Worm (Caenorhabditis elegans): ENCODE data around the gene hlh-33.
A peak's percentile ranks its signal among the peaks of the same experiment; 100 is the strongest.

hlh-33 gene

ce11 chrIII:1859532-1859931, 4.3 kb downstream of the hlh-33 start, which contains the start of gene ddp-1 (continued):
- TF ChIP-seq ama-1 (optimal IDR thresholded peaks at IDR 0.05), result peak; percentile 91
- peak; percentile 71 for TF ChIP-seq nhr-237 (tag; optimal IDR thresholded peaks at IDR 0.05)
- no peak for TF ChIP-seq hlh-17 (GFP tag; optimal IDR thresholded peaks at IDR 0.05; ENCODE audit: borderline replicate concordance)
- peak; percentile 96 for TF ChIP-seq swsn-7 (tag; optimal IDR thresholded peaks at IDR 0.05)
- peak; percentile 99 to 100 (median 100) for TF ChIP-seq dpl-1 (GFP tag; optimal IDR thresholded peaks at IDR 0.05)
- TF ChIP-seq lin-39 (tag; optimal IDR thresholded peaks at IDR 0.05), result peak; percentile 98
- no peak for TF ChIP-seq unc-62 (GFP tag; optimal IDR thresholded peaks at IDR 0.05)
- peak; percentile 96 to 97 for TF ChIP-seq lsy-2 (tag; optimal IDR thresholded peaks at IDR 0.05)
- peak; percentile 95 for TF ChIP-seq isw-1 (GFP tag; IDR thresholded peaks at IDR 0.05)
- peak; percentile 99 to 100 for TF ChIP-seq lin-35 (GFP tag; optimal IDR thresholded peaks at IDR 0.05)
- TF ChIP-seq F16B12.6 (tag; optimal IDR thresholded peaks at IDR 0.05), result peak; percentile 75
- TF ChIP-seq C16A3.4 (tag; optimal IDR thresholded peaks at IDR 0.05), result peak; percentile 97
- peak; percentile 51 for TF ChIP-seq nhr-12 (tag; optimal IDR thresholded peaks at IDR 0.05)
- peak; percentile 93 for TF ChIP-seq egl-13 (tag; optimal IDR thresholded peaks at IDR 0.05)
- TF ChIP-seq pag-3 (tag; optimal IDR thresholded peaks at IDR 0.05; ENCODE audit: borderline replicate concordance, insufficient read depth), result peak; percentile 70
- TF ChIP-seq blmp-1 (tag; optimal IDR thresholded peaks at IDR 0.05), result peak; percentile 81
- TF ChIP-seq jun-1 (tag; optimal IDR thresholded peaks at IDR 0.05), result peak; percentile 93
- peak; percentile 71 for TF ChIP-seq C34B4.2 (tag; optimal IDR thresholded peaks at IDR 0.05)
- peak; percentile 69 for TF ChIP-seq mef-2 (tag; optimal IDR thresholded peaks at IDR 0.05)
- peak; percentile 65 for TF ChIP-seq aha-1 (tag; optimal IDR thresholded peaks at IDR 0.05)
- peak; percentile 95 for TF ChIP-seq unc-86 (tag; optimal IDR thresholded peaks at IDR 0.05)
- no peak for TF ChIP-seq hlh-4 (tag; optimal IDR thresholded peaks at IDR 0.05)
- peak; percentile 96 for TF ChIP-seq rnt-1 (tag; optimal IDR thresholded peaks at IDR 0.05)
- TF ChIP-seq ceh-88 (GFP tag; IDR thresholded peaks at IDR 0.05), result peak; percentile 83
- peak; percentile 29 for TF ChIP-seq pqm-1 (tag; optimal IDR thresholded peaks at IDR 0.05)
- peak; percentile 98 for TF ChIP-seq ceh-82 (tag; optimal IDR thresholded peaks at IDR 0.05)
- peak; percentile 94 for TF ChIP-seq efl-3 (GFP tag; optimal IDR thresholded peaks at IDR 0.05)
- TF ChIP-seq mep-1 (tag; optimal IDR thresholded peaks at IDR 0.05), result peak; percentile 99
- TF ChIP-seq unc-98 (GFP tag; IDR thresholded peaks at IDR 0.05), result 0 out of 2 replicates have a peak, but pooled peaks have one; percentile 39
- peak; percentile 90 for TF ChIP-seq lin-15B (tag; optimal IDR thresholded peaks at IDR 0.05)
- peak; percentile 42 for TF ChIP-seq Y116A8C.19 (tag; optimal IDR thresholded peaks at IDR 0.05; ENCODE audit: borderline replicate concordance)
- TF ChIP-seq nhr-90 (tag; optimal IDR thresholded peaks at IDR 0.05; ENCODE audit: poor library complexity), result peak; percentile 98
- peak; percentile 85 for TF ChIP-seq nhr-77 (tag; optimal IDR thresholded peaks at IDR 0.05)
- 0 out of 2 replicates have a peak, but pooled peaks have one; percentile 38 for TF ChIP-seq ets-5 (GFP tag; IDR thresholded peaks at IDR 0.05)
- no peak for TF ChIP-seq alr-1 (tag; optimal IDR thresholded peaks at IDR 0.05; ENCODE audit: borderline replicate concordance)
- TF ChIP-seq unc-30 (tag; optimal IDR thresholded peaks at IDR 0.05), result peak; percentile 46
- peak; percentile 96 for TF ChIP-seq tbx-2 (tag; optimal IDR thresholded peaks at IDR 0.05)
- peak; percentile 96 for TF ChIP-seq irx-1 (tag; optimal IDR thresholded peaks at IDR 0.05)
- TF ChIP-seq fkh-10 (GFP tag; optimal IDR thresholded peaks at IDR 0.05), result peak; percentile 91
- TF ChIP-seq nhr-20 (tag; optimal IDR thresholded peaks at IDR 0.05), result peak; percentile 94
- TF ChIP-seq snpc-4 (tag; optimal IDR thresholded peaks at IDR 0.05), result peak; percentile 77
- peak; percentile 98 for TF ChIP-seq snu-23 (GFP tag; optimal IDR thresholded peaks at IDR 0.05)
- TF ChIP-seq nhr-85 (tag), result peak; percentile 99
- TF ChIP-seq elt-3 (tag; optimal IDR thresholded peaks at IDR 0.05), result peak in 4 of 6 experiments; percentile 1 to 93 (median 85)
- peak; percentile 93 for TF ChIP-seq zip-4 (GFP tag; optimal IDR thresholded peaks at IDR 0.05)
- TF ChIP-seq ceh-63 (GFP tag; optimal IDR thresholded peaks at IDR 0.05), result peak; percentile 63
- TF ChIP-seq elt-2 (tag; optimal IDR thresholded peaks at IDR 0.05), result peak; percentile 90
